Fruit fly (Drosophila melanogaster) whole organism: ENCODE measurements around the gene CG31220.

Source experiments
- CG8478 ChIP-seq: fragments of >200 bp; optimal IDR thresholded peaks from 2 replicates; lab custom pipeline; 2018; ENCODE audit warnings: inconsistent platforms
- EcR ChIP-seq, 2 experiments: fragments of >200 bp; optimal IDR thresholded peaks; 2 replicates each; lab custom pipeline; 2017; ENCODE audit warnings: missing biosample characterization in 2 of 2, missing genetic modification characterization in 2 of 2, missing genetic modification reagents in 2 of 2
- psq ChIP-seq: fragments of >200 bp; optimal IDR thresholded peaks from 2 replicates; lab custom pipeline; 2017
- usp ChIP-seq: fragments of >200 bp; optimal IDR thresholded peaks from 2 replicates; lab custom pipeline; 2017; ENCODE audit warnings: missing biosample characterization, missing genetic modification characterization, mixed read lengths

DNA sequence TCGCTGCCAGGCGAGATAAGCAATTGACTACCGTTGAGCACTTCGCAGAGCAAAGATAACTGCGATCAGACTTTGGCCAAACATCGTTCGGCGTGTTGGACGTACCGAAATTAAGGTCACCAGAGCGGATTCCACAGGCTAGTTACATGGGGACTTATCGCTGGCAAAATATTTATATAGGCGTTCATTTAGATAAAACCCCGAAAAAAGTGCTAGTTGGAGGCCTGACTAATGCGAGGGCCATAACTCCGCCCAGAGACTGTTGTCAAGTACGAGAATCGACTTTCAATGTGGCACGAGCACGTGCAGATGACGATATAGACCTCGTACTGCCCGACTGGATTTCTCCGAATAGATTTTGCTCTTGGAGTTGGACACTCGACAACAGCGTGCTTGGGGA, 28.4 kb upstream of the CG31220 start:
- TF ChIP-seq EcR (GFP tag; optimal IDR thresholded peaks at IDR 0.05; lab: Kevin White, UChicago): no peak
- TF ChIP-seq CG8478: no peak
- no peak for TF ChIP-seq psq
- TF ChIP-seq usp: no peak
